Fruit fly (Drosophila melanogaster) whole organism, embryonic: ENCODE data around the gene CG43867.

Source experiments
- CG10565 ChIP-seq: fragments of 200-800 bp; sonication (Bioruptor generic); optimal IDR thresholded peaks from 3 replicates; lab custom pipeline; 2016; ENCODE audit warnings: missing biosample characterization, mild to moderate bottlenecking, missing genetic modification characterization
- CG12104 ChIP-seq: fragments of 200-800 bp; sonication (Bioruptor generic); optimal IDR thresholded peaks from 3 replicates; lab custom pipeline; 2016; ENCODE audit warnings: missing biosample characterization, missing genetic modification characterization
- CG14710 ChIP-seq: fragments of 200-800 bp; sonication (Bioruptor generic); optimal IDR thresholded peaks from 3 replicates; lab custom pipeline; 2019; ENCODE audit warnings: missing biosample characterization, mild to moderate bottlenecking, missing genetic modification characterization, moderate library complexity
- CG14965 ChIP-seq: fragments of 200-800 bp; sonication (Bioruptor generic); optimal IDR thresholded peaks from 2 replicates; lab custom pipeline; 2016; ENCODE audit warnings: missing biosample characterization, missing genetic modification characterization, borderline replicate concordance
- CG15073 ChIP-seq: fragments of 200-800 bp; sonication (Bioruptor generic); optimal IDR thresholded peaks from 2 replicates; lab custom pipeline; 2016; ENCODE audit warnings: missing biosample characterization, missing genetic modification characterization
- CG15479 ChIP-seq: fragments of 200-800 bp; sonication (Bioruptor generic); optimal IDR thresholded peaks from 3 replicates; lab custom pipeline; 2019; ENCODE audit warnings: missing biosample characterization, mild to moderate bottlenecking, missing genetic modification characterization, moderate library complexity
- CG15696 ChIP-seq: fragments of 200-800 bp; sonication (Bioruptor generic); optimal IDR thresholded peaks from 2 replicates; lab custom pipeline; 2019; ENCODE audit warnings: missing biosample characterization, mild to moderate bottlenecking, missing genetic modification characterization, moderate library complexity
- CG1603 ChIP-seq: fragments of 200-800 bp; sonication (Bioruptor generic); optimal IDR thresholded peaks from 2 replicates; lab custom pipeline; 2019; ENCODE audit warnings: missing biosample characterization, mild to moderate bottlenecking, missing genetic modification characterization, moderate library complexity
- CG17829 ChIP-seq: fragments of 200-800 bp; optimal IDR thresholded peaks from 2 replicates; lab custom pipeline; 2019; ENCODE audit warnings: missing biosample characterization, mild to moderate bottlenecking, missing genetic modification characterization, moderate library complexity
- CG17912 ChIP-seq: fragments of 200-800 bp; sonication (Bioruptor generic); optimal IDR thresholded peaks from 2 replicates; lab custom pipeline; 2018; ENCODE audit warnings: missing biosample characterization, mild to moderate bottlenecking, missing genetic modification characterization
- CG2129 ChIP-seq: fragments of 200-800 bp; sonication (Bioruptor generic); IDR thresholded peaks from 2 replicates; pipeline ENCODE4 v1.3.6; 2022; ENCODE audit warnings: missing biosample characterization, missing genetic modification characterization; ENCODE audit not compliant: partially characterized antibody
- CG2712 ChIP-seq: fragments of 200-800 bp; optimal IDR thresholded peaks from 3 replicates; lab custom pipeline; 2019; ENCODE audit warnings: missing biosample characterization, mild to moderate bottlenecking, missing genetic modification characterization, moderate library complexity
- CG31365 ChIP-seq: fragments of 200-800 bp; sonication (Bioruptor generic); optimal IDR thresholded peaks from 2 replicates; lab custom pipeline; 2018; ENCODE audit warnings: missing biosample characterization, mild to moderate bottlenecking, missing genetic modification characterization
- CG33213 ChIP-seq: fragments of 200-800 bp; sonication (Bioruptor generic); optimal IDR thresholded peaks from 3 replicates; lab custom pipeline; 2016; ENCODE audit warnings: missing biosample characterization, missing genetic modification characterization
- CG4730 ChIP-seq: fragments of 200-800 bp; sonication (Bioruptor generic); IDR thresholded peaks from 2 replicates; pipeline ENCODE4 v1.3.6; 2022; ENCODE audit warnings: missing biosample characterization, missing genetic modification characterization
- CG4854 ChIP-seq: fragments of 200-800 bp; sonication (Bioruptor generic); optimal IDR thresholded peaks from 2 replicates; lab custom pipeline; 2016; ENCODE audit warnings: missing biosample characterization, missing genetic modification characterization, inconsistent platforms
- CG5180 ChIP-seq: fragments of 200-800 bp; sonication (Bioruptor generic); optimal IDR thresholded peaks from 3 replicates; lab custom pipeline; 2017; ENCODE audit warnings: missing biosample characterization, missing genetic modification characterization, mild to moderate bottlenecking, moderate library complexity, missing genetic modification reagents
- CG7271 ChIP-seq: fragments of 200-800 bp; sonication (Bioruptor generic); optimal IDR thresholded peaks from 2 replicates; lab custom pipeline; 2018; ENCODE audit warnings: missing biosample characterization, mild to moderate bottlenecking, missing genetic modification characterization, moderate library complexity
- CG7987 ChIP-seq: fragments of 200-800 bp; sonication (Bioruptor generic); optimal IDR thresholded peaks from 2 replicates; lab custom pipeline; 2018; ENCODE audit warnings: missing biosample characterization, mild to moderate bottlenecking, missing genetic modification characterization, moderate library complexity
- CG8359 ChIP-seq: fragments of 200-800 bp; sonication (Bioruptor generic); optimal IDR thresholded peaks from 2 replicates; lab custom pipeline; 2017; ENCODE audit warnings: missing biosample characterization, mild to moderate bottlenecking, missing genetic modification characterization, borderline replicate concordance
- CG8478 ChIP-seq: fragments of >200 bp; optimal IDR thresholded peaks from 2 replicates; lab custom pipeline; 2018
- CG8924 ChIP-seq: fragments of 200-800 bp; optimal IDR thresholded peaks from 3 replicates; lab custom pipeline; 2019; ENCODE audit warnings: missing biosample characterization, mild to moderate bottlenecking, missing genetic modification characterization, moderate library complexity
- CG9437 ChIP-seq: fragments of 200-800 bp; sonication (Bioruptor generic); optimal IDR thresholded peaks from 2 replicates; lab custom pipeline; 2018; ENCODE audit warnings: missing biosample characterization, mild to moderate bottlenecking, missing genetic modification characterization
- CG9609 ChIP-seq: fragments of 200-800 bp; sonication (Bioruptor generic); optimal IDR thresholded peaks from 3 replicates; lab custom pipeline; 2016; ENCODE audit warnings: missing biosample characterization, missing genetic modification characterization
- D ChIP-seq, 2 experiments: fragments of 200-800 bp in 1 of 2; fragments of >200 bp in 1 of 2; sonication (Bioruptor generic) in 1 of 2; optimal IDR thresholded peaks; 2 replicates in 1 of 2; 3 replicates in 1 of 2; lab custom pipeline; 2017; ENCODE audit warnings: mild to moderate bottlenecking in 1 of 2, missing biosample characterization in 1 of 2, missing genetic modification characterization in 1 of 2, missing genetic modification reagents in 1 of 2
- Dad ChIP-seq: fragments of 200-800 bp; sonication (Bioruptor generic); optimal IDR thresholded peaks from 3 replicates; lab custom pipeline; 2016; ENCODE audit warnings: missing biosample characterization, missing genetic modification characterization
- Deaf1 ChIP-seq: fragments of 200-800 bp; optimal IDR thresholded peaks from 3 replicates; lab custom pipeline; 2019; ENCODE audit warnings: missing biosample characterization, mild to moderate bottlenecking, missing genetic modification characterization, moderate library complexity
- Dek ChIP-seq: fragments of 200-800 bp; sonication (Bioruptor generic); optimal IDR thresholded peaks from 3 replicates; lab custom pipeline; 2019; ENCODE audit warnings: missing biosample characterization, mild to moderate bottlenecking, missing genetic modification characterization, moderate library complexity
- E2f2 ChIP-seq: fragments of 200-800 bp; sonication (Bioruptor generic); IDR thresholded peaks from 2 replicates; pipeline ENCODE4 v1.3.6; 2022; ENCODE audit warnings: missing biosample characterization, missing genetic modification characterization
- Hsf ChIP-seq: fragments of 200-800 bp; sonication (Bioruptor generic); optimal IDR thresholded peaks from 3 replicates; lab custom pipeline; 2016; ENCODE audit warnings: missing biosample characterization, missing genetic modification characterization
- Lhr ChIP-seq: fragments of 200-800 bp; sonication (Bioruptor generic); optimal IDR thresholded peaks from 3 replicates; lab custom pipeline; 2017; ENCODE audit warnings: mild to moderate bottlenecking, missing biosample characterization, missing genetic modification reagents, missing genetic modification characterization
- MESR4 ChIP-seq: fragments of 200-800 bp; sonication (Bioruptor generic); optimal IDR thresholded peaks from 2 replicates; lab custom pipeline; 2018; ENCODE audit warnings: missing biosample characterization, mild to moderate bottlenecking, missing genetic modification characterization, moderate library complexity
- Meics ChIP-seq: fragments of 200-800 bp; sonication (Bioruptor generic); optimal IDR thresholded peaks from 2 replicates; lab custom pipeline; 2017; ENCODE audit warnings: missing biosample characterization, mild to moderate bottlenecking, missing genetic modification characterization
- Nf-YB ChIP-seq: fragments of 200-800 bp; sonication (Bioruptor generic); optimal IDR thresholded peaks from 3 replicates; lab custom pipeline; 2019; ENCODE audit warnings: missing biosample characterization, mild to moderate bottlenecking, missing genetic modification characterization, moderate library complexity
- Oaz ChIP-seq: fragments of 200-800 bp; sonication (Bioruptor generic); IDR thresholded peaks from 2 replicates; pipeline ENCODE4 v1.3.6; 2022; ENCODE audit warnings: missing biosample characterization, missing genetic modification characterization
- Sin3A ChIP-seq: fragments of >200 bp; optimal IDR thresholded peaks from 2 replicates; lab custom pipeline; 2018
- ac ChIP-seq: fragments of 200-800 bp; sonication (Bioruptor generic); optimal IDR thresholded peaks from 3 replicates; lab custom pipeline; 2017; ENCODE audit warnings: missing biosample characterization, mild to moderate bottlenecking, missing genetic modification characterization
- cad ChIP-seq: fragments of >200 bp; optimal IDR thresholded peaks from 2 replicates; lab custom pipeline; 2017; ENCODE audit warnings: missing biosample characterization, missing genetic modification characterization
- chinmo ChIP-seq: fragments of 200-800 bp; sonication (Bioruptor generic); IDR thresholded peaks from 4 replicates; pipeline ENCODE4 v1.3.6; 2022; ENCODE audit warnings: missing biosample characterization, missing genetic modification characterization; ENCODE audit not compliant: partially characterized antibody
- dysf ChIP-seq: fragments of 200-800 bp; sonication (Bioruptor generic); IDR thresholded peaks from 3 replicates; pipeline ENCODE4 v1.3.6; 2022; ENCODE audit warnings: missing biosample characterization, missing genetic modification characterization
- fd102C ChIP-seq: fragments of 200-800 bp; sonication (Bioruptor generic); optimal IDR thresholded peaks from 2 replicates; lab custom pipeline; 2018; ENCODE audit warnings: missing biosample characterization, mild to moderate bottlenecking, missing genetic modification characterization, moderate library complexity
- gsb-n ChIP-seq: fragments of 200-800 bp; sonication (Bioruptor generic); optimal IDR thresholded peaks from 3 replicates; lab custom pipeline; 2018; ENCODE audit warnings: missing biosample characterization, mild to moderate bottlenecking, missing genetic modification characterization
- h ChIP-seq: fragments of >200 bp; optimal IDR thresholded peaks from 2 replicates; lab custom pipeline; 2017
- her ChIP-seq: fragments of 200-800 bp; sonication (Bioruptor generic); optimal IDR thresholded peaks from 2 replicates; lab custom pipeline; 2016; ENCODE audit warnings: missing biosample characterization, missing genetic modification characterization
- inv ChIP-seq: fragments of 200-800 bp; sonication (Bioruptor generic); IDR thresholded peaks from 2 replicates; pipeline ENCODE4 v1.3.6; 2022; ENCODE audit warnings: missing biosample characterization, missing genetic modification characterization; ENCODE audit not compliant: partially characterized antibody
- psq ChIP-seq: fragments of 200-800 bp; sonication (Bioruptor generic); optimal IDR thresholded peaks from 2 replicates; lab custom pipeline; 2017; ENCODE audit warnings: missing biosample characterization, missing genetic modification characterization
- salm ChIP-seq: fragments of 200-800 bp; sonication (Bioruptor generic); optimal IDR thresholded peaks from 2 replicates; lab custom pipeline; 2018; ENCODE audit warnings: missing biosample characterization, mild to moderate bottlenecking, missing genetic modification characterization
- sima ChIP-seq: fragments of 200-800 bp; sonication (Bioruptor generic); optimal IDR thresholded peaks from 2 replicates; lab custom pipeline; 2016; ENCODE audit warnings: missing biosample characterization, missing genetic modification characterization
- slou ChIP-seq: fragments of 200-800 bp; sonication (Bioruptor generic); optimal IDR thresholded peaks from 3 replicates; lab custom pipeline; 2016; ENCODE audit warnings: missing biosample characterization, missing genetic modification characterization
- stwl ChIP-seq: fragments of 200-800 bp; sonication (Bioruptor generic); optimal IDR thresholded peaks from 3 replicates; lab custom pipeline; 2018; ENCODE audit warnings: missing biosample characterization, mild to moderate bottlenecking, missing genetic modification characterization, moderate library complexity
- unpg ChIP-seq: fragments of 200-800 bp; sonication (Bioruptor generic); optimal IDR thresholded peaks from 3 replicates; lab custom pipeline; 2018; ENCODE audit warnings: missing biosample characterization, mild to moderate bottlenecking, missing genetic modification characterization, moderate library complexity

Gene CG43867

DNA sequence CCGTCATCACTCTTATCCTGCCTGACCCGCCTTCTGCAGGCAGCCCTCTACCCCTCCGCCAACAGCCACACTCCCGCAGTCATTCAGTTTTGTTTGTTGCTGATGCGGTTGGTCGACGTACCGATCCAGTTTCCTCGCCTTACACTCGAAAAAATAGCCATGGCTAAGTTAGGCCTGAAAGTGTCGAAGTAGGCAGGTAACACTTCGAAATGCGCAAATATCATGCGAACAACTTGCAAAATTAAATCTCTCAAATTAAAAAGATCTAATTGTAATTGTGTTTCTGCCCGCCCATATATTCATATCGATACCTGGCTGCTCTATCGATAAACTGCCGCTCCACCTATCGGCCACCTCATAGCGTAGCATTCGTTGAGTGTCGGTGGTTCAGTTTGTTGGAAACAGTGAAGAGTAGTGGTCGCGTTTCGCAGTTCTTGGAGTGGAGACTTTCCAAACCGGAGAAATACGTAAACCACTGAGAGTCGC lies 158.1 kb downstream of the CG43867 start, which contains the start of gene fz3 (continued):
- TF ChIP-seq h (lab: Kevin White, UChicago) (no peak), CG5180 (GFP tag; lab: Kevin White, UChicago) (no peak), Dad (GFP tag; lab: Kevin White, UChicago) (peak; percentile 15), CG31365 (tag; lab: Kevin White, UChicago) (no peak), CG15696 (tag; lab: Kevin White, UChicago) (no peak), slou (no peak), her (GFP tag; lab: Kevin White, UChicago) (no peak), CG4854 (GFP tag; lab: Kevin White, UChicago) (no peak), MESR4 (GFP tag; lab: Kevin White, UChicago) (peak; percentile 9), psq (GFP tag; lab: Kevin White, UChicago) (no peak), CG12104 (GFP tag; lab: Kevin White, UChicago) (no peak), cad (GFP tag; lab: Kevin White, UChicago) (no peak), ac (GFP tag; lab: Kevin White, UChicago) (peak; percentile 11), E2f2 (peak; percentile 75), CG17829 (tag; lab: Kevin White, UChicago) (peak; percentile 44), CG15073 (GFP tag; lab: Kevin White, UChicago) (no peak), gsb-n (tag; lab: Kevin White, UChicago) (no peak), CG8924 (tag; lab: Kevin White, UChicago) (no peak), Dek (tag; lab: Kevin White, UChicago) (no peak), dysf (GFP tag; lab: Robert Waterston, UW) (no peak), CG14965 (GFP tag; lab: Kevin White, UChicago) (no peak), stwl (peak; percentile 72), D (optimal IDR thresholded peaks at IDR 0.05; lab: Kevin White, UChicago) (no peak), D (GFP tag; optimal IDR thresholded peaks at IDR 0.05; lab: Kevin White, UChicago) (no peak), inv (GFP tag; lab: Robert Waterston, UW) (peak; percentile 71), CG4730 (no peak), CG14710 (tag; lab: Kevin White, UChicago) (peak; percentile 40), Meics (GFP tag; lab: Kevin White, UChicago) (no peak), Lhr (GFP tag; lab: Kevin White, UChicago) (no peak), CG7271 (tag; lab: Kevin White, UChicago) (no peak), Nf-YB (GFP tag; lab: Kevin White, UChicago) (peak; percentile 1), CG2129 (GFP tag; lab: Robert Waterston, UW) (peak; percentile 55), CG2712 (peak; percentile 52), CG33213 (no peak), Deaf1 (tag; lab: Kevin White, UChicago) (peak; percentile 57), CG17912 (GFP tag; lab: Kevin White, UChicago) (no peak), fd102C (GFP tag; lab: Kevin White, UChicago) (no peak), CG1603 (tag; lab: Kevin White, UChicago) (peak; percentile 66), salm (tag; lab: Kevin White, UChicago) (no peak), Hsf (no peak), CG9437 (GFP tag; lab: Kevin White, UChicago) (peak; percentile 65), chinmo (GFP tag; lab: Robert Waterston, UW) (peak; percentile 95), CG15479 (GFP tag; lab: Kevin White, UChicago) (no peak), CG7987 (GFP tag; lab: Kevin White, UChicago) (peak; percentile 36), Sin3A (peak; percentile 7), sima (no peak), CG10565 (GFP tag; lab: Kevin White, UChicago) (no peak), unpg (GFP tag; lab: Kevin White, UChicago) (peak; percentile 41), Oaz (GFP tag; lab: Robert Waterston, UW) (no peak), CG8478 (lab: Kevin White, UChicago) (no peak), CG8359 (GFP tag; lab: Kevin White, UChicago) (no peak), CG9609 (GFP tag; lab: Kevin White, UChicago) (no peak)
